Worm (Caenorhabditis elegans): ENCODE measurements around the gene mrps-2.

- TF ChIP-seq him-1 (tag; optimal IDR thresholded peaks at IDR 0.05) (no peak), dao-5 (tag; optimal IDR thresholded peaks at IDR 0.05) (no peak), W03F9.2 (tag; optimal IDR thresholded peaks at IDR 0.05) (no peak)
Observed at ce11 chrV:8516426-8516825, 50.9 kb downstream of the mrps-2 start.

Data from whole organism, L4/young adult.